Worm (Caenorhabditis elegans) whole organism, L1 larva: Measurements from ENCODE around the gene col-121.
A peak's percentile ranks its signal among the peaks of the same experiment; 100 is the strongest.

Experiments
- C04F5.9 ChIP-seq: sonication (generic microtip); optimal IDR thresholded peaks from 2 replicates; lab custom pipeline; 2016; ENCODE audit warnings: missing genetic modification characterization, missing compliant biosample characterization
- C16A3.4 ChIP-seq: fragments of 150-350 bp; optimal IDR thresholded peaks from 2 replicates; lab custom pipeline; 2014; ENCODE audit warnings: missing biosample characterization, missing genetic modification characterization
- C34B4.2 ChIP-seq: sonication (generic microtip); optimal IDR thresholded peaks from 2 replicates; lab custom pipeline; 2017; ENCODE audit warnings: mild to moderate bottlenecking, missing genetic modification characterization, missing compliant biosample characterization
- Y116A8C.19 ChIP-seq: sonication (generic microtip); optimal IDR thresholded peaks from 2 replicates; lab custom pipeline; 2016; ENCODE audit warnings: missing compliant biosample characterization, missing genetic modification characterization, borderline replicate concordance
- aha-1 ChIP-seq: fragments of 150-350 bp; optimal IDR thresholded peaks from 2 replicates; lab custom pipeline; 2014; ENCODE audit warnings: missing biosample characterization, missing genetic modification characterization
- alr-1 ChIP-seq: fragments of 200-800 bp; sonication (Bioruptor generic); optimal IDR thresholded peaks from 2 replicates; lab custom pipeline; 2018; ENCODE audit warnings: borderline replicate concordance, mild to moderate bottlenecking, missing genetic modification characterization, missing compliant biosample characterization
- aly-2 ChIP-seq: fragments of 150-350 bp; optimal IDR thresholded peaks from 2 replicates; lab custom pipeline; 2014; ENCODE audit warnings: missing biosample characterization, missing genetic modification characterization
- ama-1 ChIP-seq: fragments of 150-350 bp; optimal IDR thresholded peaks from 2 replicates; lab custom pipeline; 2014
- blmp-1 ChIP-seq: fragments of 150-350 bp; optimal IDR thresholded peaks from 2 replicates; lab custom pipeline; 2014; ENCODE audit warnings: missing biosample characterization, missing genetic modification characterization
- ceh-8 ChIP-seq: fragments of 200-800 bp; sonication (Bioruptor generic); optimal IDR thresholded peaks from 2 replicates; lab custom pipeline; 2018; ENCODE audit warnings: mild to moderate bottlenecking, missing genetic modification characterization, moderate library complexity, missing compliant biosample characterization
- ceh-82 ChIP-seq, 3 experiments: fragments of 150-350 bp in 1 of 3; sonication (generic microtip) in 2 of 3; optimal IDR thresholded peaks; 2 replicates each; lab custom pipeline; 2014 to 2017; ENCODE audit warnings: missing biosample characterization in 3 of 3, missing genetic modification characterization in 3 of 3
- ceh-88 ChIP-seq: fragments of 200-800 bp; sonication (Bioruptor generic); IDR thresholded peaks from 2 replicates; pipeline ENCODE4 v1.3.6; 2022; ENCODE audit warnings: missing genetic modification characterization, missing compliant biosample characterization
- dsc-1 ChIP-seq: sonication (generic microtip); optimal IDR thresholded peaks from 2 replicates; lab custom pipeline; 2016; ENCODE audit warnings: mild to moderate bottlenecking, missing genetic modification characterization, missing compliant biosample characterization
- efl-3 ChIP-seq: fragments of 200-800 bp; sonication (Bioruptor generic); optimal IDR thresholded peaks from 2 replicates; lab custom pipeline; 2018; ENCODE audit warnings: mild to moderate bottlenecking, missing genetic modification characterization, missing compliant biosample characterization
- egl-13 ChIP-seq: sonication (generic microtip); optimal IDR thresholded peaks from 2 replicates; lab custom pipeline; 2016; ENCODE audit warnings: missing genotype, missing genetic modification reagents, missing genetic modification characterization, missing compliant biosample characterization
- elt-3 ChIP-seq, 6 experiments: fragments of 150-350 bp in 1 of 6; sonication (generic microtip); optimal IDR thresholded peaks; 2 replicates each; lab custom pipeline; 2017 to 2018; ENCODE audit warnings: missing biosample characterization in 6 of 6, missing genetic modification characterization in 6 of 6, inconsistent platforms in 1 of 6
- ets-5 ChIP-seq: fragments of 200-800 bp; sonication (Bioruptor generic); IDR thresholded peaks from 2 replicates; pipeline ENCODE4 v1.3.6; 2022; ENCODE audit warnings: missing genetic modification characterization, missing compliant biosample characterization
- fkh-10 ChIP-seq: sonication (generic microtip); optimal IDR thresholded peaks from 2 replicates; lab custom pipeline; 2017; ENCODE audit warnings: missing biosample characterization, missing genetic modification reagents, missing genetic modification characterization
- fkh-4 ChIP-seq: sonication (generic microtip); optimal IDR thresholded peaks from 2 replicates; lab custom pipeline; 2016; ENCODE audit warnings: missing compliant biosample characterization, missing genetic modification characterization, borderline replicate concordance
- fos-1 ChIP-seq: fragments of 150-350 bp; optimal IDR thresholded peaks from 2 replicates; lab custom pipeline; 2014; ENCODE audit warnings: missing biosample characterization, missing genetic modification characterization
- grh-1 ChIP-seq: fragments of 200-800 bp; sonication (Bioruptor generic); IDR thresholded peaks from 2 replicates; pipeline ENCODE4 v1.3.6; 2022; ENCODE audit warnings: missing genetic modification reagents, missing genetic modification characterization, missing compliant biosample characterization
- hlh-17 ChIP-seq: fragments of 200-800 bp; sonication (Bioruptor generic); optimal IDR thresholded peaks from 2 replicates; lab custom pipeline; 2018; ENCODE audit warnings: missing genetic modification characterization, mild to moderate bottlenecking, missing compliant biosample characterization, moderate library complexity, borderline replicate concordance
- hlh-4 ChIP-seq: sonication (generic microtip); optimal IDR thresholded peaks from 2 replicates; lab custom pipeline; 2016; ENCODE audit warnings: mild to moderate bottlenecking, missing genetic modification characterization, missing compliant biosample characterization
- hpl-2 ChIP-seq: fragments of 150-350 bp; optimal IDR thresholded peaks from 2 replicates; lab custom pipeline; 2014; ENCODE audit warnings: missing biosample characterization, missing genetic modification reagents, missing genetic modification characterization
- isw-1 ChIP-seq: fragments of 200-800 bp; sonication (Bioruptor generic); IDR thresholded peaks from 2 replicates; pipeline ENCODE4 v1.3.6; 2022; ENCODE audit warnings: missing genetic modification characterization, missing compliant biosample characterization
- jun-1 ChIP-seq: fragments of 150-350 bp; optimal IDR thresholded peaks from 2 replicates; lab custom pipeline; 2014; ENCODE audit warnings: missing biosample characterization, missing genetic modification reagents, missing genetic modification characterization
- lin-14 ChIP-seq: fragments of 200-800 bp; sonication (Bioruptor generic); optimal IDR thresholded peaks from 2 replicates; lab custom pipeline; 2018; ENCODE audit warnings: mild to moderate bottlenecking, missing genetic modification characterization, moderate library complexity, missing compliant biosample characterization
- lin-35 ChIP-seq, 2 experiments: fragments of 150-350 bp; optimal IDR thresholded peaks; 2 replicates each; lab custom pipeline; 2014; ENCODE audit warnings: missing biosample characterization in 2 of 2, missing genetic modification characterization in 2 of 2, missing genetic modification reagents in 2 of 2
- lin-39 ChIP-seq: fragments of 150-350 bp; optimal IDR thresholded peaks from 2 replicates; lab custom pipeline; 2014; ENCODE audit warnings: missing biosample characterization, missing genetic modification reagents, missing genetic modification characterization
- lir-3 ChIP-seq: sonication (generic microtip); optimal IDR thresholded peaks from 2 replicates; lab custom pipeline; 2016; ENCODE audit warnings: mild to moderate bottlenecking, missing genetic modification characterization, moderate library complexity, missing compliant biosample characterization; ENCODE audit not compliant: poor library complexity
- mdl-1 ChIP-seq, 2 experiments: fragments of 150-350 bp; optimal IDR thresholded peaks; 2 replicates each; lab custom pipeline; 2014 to 2017; ENCODE audit warnings: missing biosample characterization in 2 of 2, missing genetic modification characterization in 2 of 2, inconsistent platforms in 1 of 2
- mef-2 ChIP-seq: fragments of 150-350 bp; optimal IDR thresholded peaks from 2 replicates; lab custom pipeline; 2014; ENCODE audit warnings: missing biosample characterization, missing genetic modification characterization
- mep-1 ChIP-seq: fragments of 150-350 bp; optimal IDR thresholded peaks from 2 replicates; lab custom pipeline; 2014; ENCODE audit warnings: missing biosample characterization, missing genetic modification characterization
- nhr-237 ChIP-seq: fragments of 150-350 bp; optimal IDR thresholded peaks from 2 replicates; lab custom pipeline; 2014; ENCODE audit warnings: missing biosample characterization, missing genetic modification characterization
- nhr-47 ChIP-seq: sonication (generic microtip); optimal IDR thresholded peaks from 2 replicates; lab custom pipeline; 2016; ENCODE audit warnings: mild to moderate bottlenecking, missing genetic modification characterization, moderate library complexity, missing compliant biosample characterization
- nhr-71 ChIP-seq: sonication (generic microtip); optimal IDR thresholded peaks from 2 replicates; lab custom pipeline; 2016; ENCODE audit warnings: mild to moderate bottlenecking, missing genetic modification characterization, moderate library complexity, missing compliant biosample characterization
- nhr-90 ChIP-seq: sonication (generic microtip); optimal IDR thresholded peaks from 2 replicates; lab custom pipeline; 2016; ENCODE audit warnings: mild to moderate bottlenecking, missing genetic modification characterization, missing compliant biosample characterization; ENCODE audit not compliant: poor library complexity
- pag-3 ChIP-seq: sonication (generic microtip); optimal IDR thresholded peaks from 2 replicates; lab custom pipeline; 2017; ENCODE audit warnings: missing genetic modification characterization, mild to moderate bottlenecking, missing compliant biosample characterization, antibody characterized with exemption, borderline replicate concordance; ENCODE audit not compliant: insufficient read depth
- pax-3 ChIP-seq: fragments of 200-800 bp; sonication (Bioruptor generic); optimal IDR thresholded peaks from 2 replicates; lab custom pipeline; 2018; ENCODE audit warnings: mild to moderate bottlenecking, missing genetic modification characterization, moderate library complexity, missing compliant biosample characterization
- sox-4 ChIP-seq: sonication (generic microtip); optimal IDR thresholded peaks from 2 replicates; lab custom pipeline; 2016; ENCODE audit warnings: missing genetic modification characterization, missing compliant biosample characterization
- sptf-1 ChIP-seq: fragments of 150-350 bp; optimal IDR thresholded peaks from 2 replicates; lab custom pipeline; 2014; ENCODE audit warnings: missing biosample characterization, missing genetic modification characterization
- tlp-1 ChIP-seq: fragments of 150-350 bp; optimal IDR thresholded peaks from 2 replicates; lab custom pipeline; 2014; ENCODE audit warnings: missing biosample characterization, missing genetic modification characterization
- unc-130 ChIP-seq: fragments of 150-350 bp; optimal IDR thresholded peaks from 2 replicates; lab custom pipeline; 2017; ENCODE audit warnings: missing biosample characterization, missing genetic modification characterization, inconsistent platforms
- unc-62 ChIP-seq: fragments of 150-350 bp; optimal IDR thresholded peaks from 2 replicates; lab custom pipeline; 2014; ENCODE audit warnings: missing biosample characterization, missing genetic modification reagents, missing genetic modification characterization
- vab-15 ChIP-seq: sonication (generic microtip); optimal IDR thresholded peaks from 2 replicates; lab custom pipeline; 2017; ENCODE audit warnings: missing genotype, mild to moderate bottlenecking, missing genetic modification characterization, missing compliant biosample characterization
- xbp-1 ChIP-seq: sonication (generic microtip); optimal IDR thresholded peaks from 2 replicates; lab custom pipeline; 2016; ENCODE audit warnings: missing genetic modification characterization, missing compliant biosample characterization
- zip-4 ChIP-seq: fragments of 200-800 bp; sonication (Bioruptor generic); optimal IDR thresholded peaks from 2 replicates; lab custom pipeline; 2018; ENCODE audit warnings: mild to moderate bottlenecking, missing genetic modification characterization, moderate library complexity, missing compliant biosample characterization
- ztf-11 ChIP-seq, 2 experiments: sonication (generic microtip); optimal IDR thresholded peaks; 2 replicates each; lab custom pipeline; 2016 to 2017; ENCODE audit warnings: missing genetic modification characterization in 2 of 2, missing biosample characterization in 1 of 2, missing compliant biosample characterization in 1 of 2
- ztf-4 ChIP-seq: fragments of 150-350 bp; optimal IDR thresholded peaks from 2 replicates; lab custom pipeline; 2014; ENCODE audit warnings: missing biosample characterization, missing genetic modification characterization

The col-121 gene

DNA sequence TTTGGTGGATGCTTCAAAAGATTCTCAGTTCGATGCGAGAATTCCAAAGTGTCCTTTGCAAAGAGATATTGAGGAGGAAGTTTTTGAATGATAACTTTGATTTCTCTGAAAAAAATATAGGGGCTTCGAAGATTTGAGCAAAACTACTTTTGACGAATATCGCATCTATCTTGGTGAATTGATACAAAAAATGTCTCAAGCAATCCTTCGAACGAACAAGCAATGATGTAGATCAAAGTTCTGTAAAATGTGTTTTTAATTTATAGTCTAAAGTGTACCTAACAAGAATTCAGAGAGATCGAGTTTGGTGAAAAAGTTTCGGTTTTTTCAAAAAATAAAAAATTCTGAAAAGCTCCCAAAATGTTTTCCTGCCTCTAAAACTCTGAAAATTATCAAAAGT lies 1.3 kb upstream of the col-121 start, which contains the start of gene F56D5.3:
Gene F56D5.3, plus strand, starts transcription at position 301 of the 400 bp plus-strand sequence.
- TF ChIP-seq isw-1 (GFP tag; lab: Robert Waterston, UW), result no peak
- no peak for TF ChIP-seq ama-1 (lab: Kevin White, UChicago)
- no peak for TF ChIP-seq hlh-4 (tag; lab: Kevin White, UChicago)
- no peak for TF ChIP-seq pag-3
- TF ChIP-seq blmp-1 (tag; lab: Kevin White, UChicago), result no peak
- no peak for TF ChIP-seq zip-4
- no peak for TF ChIP-seq pax-3 (tag; lab: Kevin White, UChicago)
- no peak for TF ChIP-seq unc-62 (GFP tag; lab: Kevin White, UChicago)
- no peak for TF ChIP-seq hlh-17 (GFP tag; lab: Kevin White, UChicago)
- TF ChIP-seq dsc-1 (tag; lab: Kevin White, UChicago), result no peak
- no peak for TF ChIP-seq lin-14 (GFP tag; lab: Kevin White, UChicago)
- TF ChIP-seq tlp-1 (tag; lab: Kevin White, UChicago), result no peak
- no peak for TF ChIP-seq fkh-10 (GFP tag; lab: Kevin White, UChicago)
- TF ChIP-seq ztf-11 (tag; optimal IDR thresholded peaks at IDR 0.05; lab: Kevin White, UChicago), result no peak

DNA sequence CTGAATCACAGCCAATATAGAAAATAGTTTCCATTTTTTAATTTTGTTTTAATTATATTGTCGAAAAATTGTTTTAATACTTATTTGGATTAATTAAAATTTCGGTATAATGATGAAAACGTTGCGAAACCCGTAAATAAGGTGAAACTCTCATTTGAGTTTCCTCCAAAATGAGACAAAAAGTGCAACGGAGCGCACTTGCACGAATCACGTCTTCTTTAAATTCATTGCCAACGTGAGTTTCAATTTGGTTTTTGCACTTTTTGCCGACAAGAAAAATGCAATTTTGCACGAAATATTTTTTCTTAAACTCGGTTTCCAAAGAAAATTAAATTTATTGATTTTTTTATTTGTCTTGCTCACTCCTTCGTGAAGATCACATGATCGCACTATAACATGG lies 10.0 kb downstream of the col-121 start, which contains the start of gene daf-15:
Gene daf-15, plus strand, starts transcription at position 171 of the 400 bp plus-strand sequence.
- TF ChIP-seq lin-35 (GFP tag; optimal IDR thresholded peaks at IDR 0.05; lab: Kevin White, UChicago), result peak; percentile 95 to 98
- no peak for TF ChIP-seq C34B4.2 (tag; lab: Kevin White, UChicago)
- TF ChIP-seq unc-130 (tag; lab: Kevin White, UChicago), result peak; percentile 64
- TF ChIP-seq sptf-1, result no peak
- no peak for TF ChIP-seq fkh-4 (tag; lab: Kevin White, UChicago)
- no peak for TF ChIP-seq fos-1 (tag; lab: Kevin White, UChicago)
- no peak for TF ChIP-seq C04F5.9 (tag; lab: Kevin White, UChicago)
- no peak for TF ChIP-seq ceh-88 (GFP tag; lab: Robert Waterston, UW)
- TF ChIP-seq mef-2 (tag; lab: Kevin White, UChicago), result no peak
- no peak for TF ChIP-seq nhr-237
- TF ChIP-seq zip-4, result no peak
- no peak for TF ChIP-seq hpl-2 (GFP tag; lab: Kevin White, UChicago)
- peak in 2 of 6 experiments; percentile 9 to 30 for TF ChIP-seq elt-3 (tag; optimal IDR thresholded peaks at IDR 0.05; lab: Kevin White, UChicago)
- peak; percentile 25 for TF ChIP-seq egl-13 (tag; lab: Kevin White, UChicago)
- no peak for TF ChIP-seq ceh-8 (GFP tag; lab: Kevin White, UChicago)
- TF ChIP-seq sox-4, result no peak
- peak; percentile 67 for TF ChIP-seq nhr-47 (tag; lab: Kevin White, UChicago)
- no peak for TF ChIP-seq alr-1 (tag; lab: Kevin White, UChicago)
- TF ChIP-seq ceh-82 (tag; optimal IDR thresholded peaks at IDR 0.05; lab: Kevin White, UChicago), result peak in 2 of 3 experiments; percentile 20 to 78
- peak; percentile 42 for TF ChIP-seq blmp-1 (tag; lab: Kevin White, UChicago)
- no peak for TF ChIP-seq ets-5
- peak; percentile 28 for TF ChIP-seq nhr-90
- no peak for TF ChIP-seq ama-1 (lab: Kevin White, UChicago)
- TF ChIP-seq aha-1 (tag; lab: Kevin White, UChicago), result no peak
- TF ChIP-seq ztf-4 (tag; lab: Kevin White, UChicago), result no peak
- TF ChIP-seq jun-1 (tag; lab: Kevin White, UChicago), result no peak
- peak; percentile 35 for TF ChIP-seq dsc-1 (tag; lab: Kevin White, UChicago)
- TF ChIP-seq nhr-71 (tag; lab: Kevin White, UChicago), result peak; percentile 72
- TF ChIP-seq efl-3 (GFP tag; lab: Kevin White, UChicago), result no peak
- TF ChIP-seq mdl-1 (tag; optimal IDR thresholded peaks at IDR 0.05; lab: Kevin White, UChicago), result peak in 1 of 2 experiments; percentile 50
- no peak for TF ChIP-seq fkh-10 (GFP tag; lab: Kevin White, UChicago)
- no peak for TF ChIP-seq Y116A8C.19 (tag; lab: Kevin White, UChicago)
- peak; percentile 36 for TF ChIP-seq lin-39
- TF ChIP-seq vab-15 (tag; lab: Kevin White, UChicago), result no peak
- TF ChIP-seq aly-2, result peak; percentile 5
- TF ChIP-seq isw-1 (GFP tag; lab: Robert Waterston, UW), result peak; percentile 10; the same call in 1 of the 2 replicates
- no peak for TF ChIP-seq mep-1 (tag; lab: Kevin White, UChicago)
- no peak for TF ChIP-seq hlh-4 (tag; lab: Kevin White, UChicago)
- peak; percentile 68 for TF ChIP-seq C16A3.4 (tag; lab: Kevin White, UChicago)
- TF ChIP-seq xbp-1, result peak; percentile 68
- TF ChIP-seq lir-3, result no peak
- TF ChIP-seq grh-1 (GFP tag; lab: Robert Waterston, UW), result 0 out of 2 replicates have a peak, but pooled peaks have one; percentile 6
